Fruit fly (Drosophila melanogaster) whole organism, adult: Measurements from ENCODE around the gene Zir.

Experiments
- CG14711 ChIP-seq: fragments of 200-800 bp; sonication (Bioruptor generic); optimal IDR thresholded peaks from 2 replicates; lab custom pipeline; 2018; ENCODE audit warnings: missing biosample characterization, mild to moderate bottlenecking, missing genetic modification characterization, moderate library complexity
- CG7101 ChIP-seq: fragments of 200-800 bp; sonication (Bioruptor generic); optimal IDR thresholded peaks from 2 replicates; lab custom pipeline; 2018; ENCODE audit warnings: missing biosample characterization, mild to moderate bottlenecking, missing genetic modification characterization, moderate library complexity
- Hr96 ChIP-seq: fragments of 200-800 bp; sonication (Bioruptor generic); optimal IDR thresholded peaks from 2 replicates; lab custom pipeline; 2016; ENCODE audit warnings: missing biosample characterization, missing genetic modification characterization
- bab1 ChIP-seq: fragments of 200-800 bp; sonication (Bioruptor generic); optimal IDR thresholded peaks from 3 replicates; lab custom pipeline; 2019; ENCODE audit warnings: missing biosample characterization, mild to moderate bottlenecking, missing genetic modification characterization, moderate library complexity
- ovo ChIP-seq: fragments of 200-800 bp; sonication (Bioruptor generic); optimal IDR thresholded peaks from 2 replicates; lab custom pipeline; 2016; ENCODE audit warnings: missing biosample characterization, missing genetic modification characterization
- toe ChIP-seq: fragments of 200-800 bp; sonication (Bioruptor generic); optimal IDR thresholded peaks from 2 replicates; lab custom pipeline; 2016; ENCODE audit warnings: missing biosample characterization, missing genetic modification characterization

dm6 chr2L:102161-102761, 7.7 kb downstream of the Zir start, which contains the start of gene Creld:
- TF ChIP-seq ovo (GFP tag; lab: Kevin White, UChicago) = no peak
- no peak for TF ChIP-seq CG14711 (tag; lab: Kevin White, UChicago)
- TF ChIP-seq toe (GFP tag; lab: Kevin White, UChicago) = no peak
- TF ChIP-seq CG7101 (tag; lab: Kevin White, UChicago) = no peak
- TF ChIP-seq bab1 (GFP tag; lab: Kevin White, UChicago) = peak; percentile 74
- TF ChIP-seq Hr96 (GFP tag; lab: Kevin White, UChicago) = no peak
